Fruit fly (Drosophila melanogaster) whole organism: ENCODE data around the gene M1BP.

Experiments
- CG8478 ChIP-seq: fragments of >200 bp; optimal IDR thresholded peaks from 2 replicates; lab custom pipeline; 2018; ENCODE audit warnings: inconsistent platforms
- Dll ChIP-seq: fragments of >200 bp; optimal IDR thresholded peaks from 2 replicates; lab custom pipeline; 2017
- EcR ChIP-seq, 2 experiments: fragments of >200 bp; optimal IDR thresholded peaks; 2 replicates each; lab custom pipeline; 2017; ENCODE audit warnings: missing biosample characterization in 2 of 2, missing genetic modification characterization in 2 of 2, missing genetic modification reagents in 2 of 2
- pan ChIP-seq: fragments of >200 bp; optimal IDR thresholded peaks from 2 replicates; lab custom pipeline; 2017
- psq ChIP-seq: fragments of >200 bp; optimal IDR thresholded peaks from 2 replicates; lab custom pipeline; 2017
- usp ChIP-seq: fragments of >200 bp; optimal IDR thresholded peaks from 2 replicates; lab custom pipeline; 2017; ENCODE audit warnings: missing biosample characterization, missing genetic modification characterization, mixed read lengths

- TF ChIP-seq usp (GFP tag; lab: Kevin White, UChicago) (no peak), pan (lab: Kevin White, UChicago) (no peak), Dll (lab: Kevin White, UChicago) (no peak), EcR (GFP tag; optimal IDR thresholded peaks at IDR 0.05; lab: Kevin White, UChicago) (no peak), psq (lab: Kevin White, UChicago) (no peak), CG8478 (lab: Kevin White, UChicago) (no peak)
These were observed 50.9 kb downstream of the M1BP start for dm6 chr3R:8680611-8681010.
